Worm (Caenorhabditis elegans): ENCODE results near the gene gst-39.
"Not testable (repeated sequence)": the region's sequence is repeated elsewhere in the genome, so short reads cannot be mapped to it uniquely, and the experiment has no call there.

Gene gst-39

DNA sequence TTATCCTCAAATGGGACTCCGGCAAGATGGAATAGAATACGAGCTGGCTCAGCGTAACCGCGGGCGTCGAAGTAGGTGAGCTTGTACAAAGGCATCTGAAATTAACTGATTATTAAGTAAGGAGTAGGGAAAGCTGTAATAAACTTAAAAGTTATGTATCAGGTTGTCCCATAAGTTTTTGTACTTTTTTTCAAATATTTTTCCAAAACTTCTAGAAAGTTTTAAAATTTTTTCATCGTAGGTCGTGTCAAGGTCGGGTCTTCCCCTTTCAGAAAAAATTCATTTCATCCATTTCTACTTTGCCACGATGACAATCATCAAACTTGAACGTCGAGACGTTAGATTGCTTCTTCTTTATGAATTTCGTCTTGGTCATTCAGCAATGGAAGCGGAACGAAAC, at the start of gene gst-39:
TSS of gene gst-39 (minus strand) at position 101 of the 400 bp plus-strand sequence.
- not testable (repeated sequence) for TF ChIP-seq Y48G9A.11, set-16, snpc-1.2 (GFP tag; IDR thresholded peaks at IDR 0.05)

DNA sequence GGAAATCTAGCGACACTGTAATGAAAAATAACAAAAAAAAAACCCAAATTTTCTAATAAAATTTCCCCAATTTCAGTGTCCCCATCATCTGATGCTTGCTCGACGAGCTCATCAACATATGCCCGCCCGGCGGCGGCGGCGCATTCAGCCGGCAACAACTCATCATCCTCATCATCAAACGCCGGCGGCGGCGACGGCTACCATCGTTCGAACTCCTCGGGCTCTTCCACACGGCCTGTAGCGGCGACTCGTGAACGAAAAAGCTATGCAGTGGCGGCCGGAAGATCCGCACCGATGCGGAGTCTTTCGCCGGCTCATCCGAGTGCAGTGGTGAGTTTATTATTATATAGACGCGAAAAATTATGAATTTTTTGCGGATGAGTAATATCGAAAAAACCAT, 48.4 kb upstream of the gst-39 start:
- no peak for TF ChIP-seq madf-9 (GFP tag; conservative IDR thresholded peaks at IDR 0.05)
- TF ChIP-seq nhr-42 (GFP tag; IDR thresholded peaks at IDR 0.05): 0 out of 2 replicates have a peak, but pooled peaks have one; percentile 16
- no peak for TF ChIP-seq ama-1 (optimal IDR thresholded peaks at IDR 0.05)
- peak; percentile 88 for TF ChIP-seq set-16 (GFP tag; IDR thresholded peaks at IDR 0.05)
- no peak for TF ChIP-seq zip-2 (tag; optimal IDR thresholded peaks at IDR 0.05)
- TF ChIP-seq zip-11 (GFP tag; IDR thresholded peaks at IDR 0.05): 0 out of 2 replicates have a peak, but pooled peaks have one; percentile 32
- no peak for TF ChIP-seq lin-39 (tag; optimal IDR thresholded peaks at IDR 0.05)
- 0 out of 2 replicates have a peak, but pooled peaks have one; percentile 7 for TF ChIP-seq mdt-29 (GFP tag; IDR thresholded peaks at IDR 0.05)
- no peak for TF ChIP-seq ztf-11 (tag; optimal IDR thresholded peaks at IDR 0.05)
- no peak for TF ChIP-seq nhr-28 (tag; optimal IDR thresholded peaks at IDR 0.05)

- TF ChIP-seq tra-1 (GFP tag; IDR thresholded peaks at IDR 0.05): no peak
- no peak for TF ChIP-seq ceh-44 (GFP tag; IDR thresholded peaks at IDR 0.05)
- TF ChIP-seq arid-1 (GFP tag; conservative IDR thresholded peaks at IDR 0.05): no peak
- TF ChIP-seq mes-2 (tag; optimal IDR thresholded peaks at IDR 0.05; ENCODE audit: poor library complexity, severe bottlenecking): no peak
- TF ChIP-seq lin-15B (tag; optimal IDR thresholded peaks at IDR 0.05): no peak
- no peak for TF ChIP-seq Y5F2A.4 (GFP tag; optimal IDR thresholded peaks at IDR 0.05)
- no peak for TF ChIP-seq Y75B8A.6 (GFP tag; IDR thresholded peaks at IDR 0.05)
- no peak for TF ChIP-seq vab-7 (GFP tag; IDR thresholded peaks at IDR 0.05)
- TF ChIP-seq spr-1 (tag; optimal IDR thresholded peaks at IDR 0.05): no peak
- TF ChIP-seq ztf-11 (tag; optimal IDR thresholded peaks at IDR 0.05): no peak
- TF ChIP-seq dpl-1 (GFP tag; optimal IDR thresholded peaks at IDR 0.05): no peak
- TF ChIP-seq F26F4.8 (GFP tag; conservative IDR thresholded peaks at IDR 0.05): no peak
- TF ChIP-seq set-16 (GFP tag; IDR thresholded peaks at IDR 0.05): no peak
- no peak for TF ChIP-seq sdz-12 (GFP tag; optimal IDR thresholded peaks at IDR 0.05)
- no peak for TF ChIP-seq daf-16 (GFP tag; optimal IDR thresholded peaks at IDR 0.05)
- TF ChIP-seq daf-16 (tag; optimal IDR thresholded peaks at IDR 0.05): peak; percentile 6
- TF ChIP-seq unc-62 (GFP tag; optimal IDR thresholded peaks at IDR 0.05 in 1 of 2): peak in 1 of 2 experiments; percentile 40
- TF ChIP-seq unc-62 (tag; optimal IDR thresholded peaks at IDR 0.05): no peak
- no peak for TF ChIP-seq lin-38 (GFP tag; IDR thresholded peaks at IDR 0.05)
- no peak for TF ChIP-seq nhr-6 (tag; optimal IDR thresholded peaks at IDR 0.05)
- TF ChIP-seq nhr-102 (tag; optimal IDR thresholded peaks at IDR 0.05): no peak
- TF ChIP-seq hif-1 (tag; optimal IDR thresholded peaks at IDR 0.05): no peak
- TF ChIP-seq dve-1 (tag; optimal IDR thresholded peaks at IDR 0.05; ENCODE audit: insufficient read depth): no peak
- peak; percentile 37 for TF ChIP-seq ama-1 (optimal IDR thresholded peaks at IDR 0.05)
- TF ChIP-seq lin-1 (GFP tag; IDR thresholded peaks at IDR 0.05): no peak
- TF ChIP-seq skn-1 (tag; optimal IDR thresholded peaks at IDR 0.05): no peak
Observed at ce11 chrII:15219033-15219432, 47.3 kb upstream of the gst-39 start.

DNA sequence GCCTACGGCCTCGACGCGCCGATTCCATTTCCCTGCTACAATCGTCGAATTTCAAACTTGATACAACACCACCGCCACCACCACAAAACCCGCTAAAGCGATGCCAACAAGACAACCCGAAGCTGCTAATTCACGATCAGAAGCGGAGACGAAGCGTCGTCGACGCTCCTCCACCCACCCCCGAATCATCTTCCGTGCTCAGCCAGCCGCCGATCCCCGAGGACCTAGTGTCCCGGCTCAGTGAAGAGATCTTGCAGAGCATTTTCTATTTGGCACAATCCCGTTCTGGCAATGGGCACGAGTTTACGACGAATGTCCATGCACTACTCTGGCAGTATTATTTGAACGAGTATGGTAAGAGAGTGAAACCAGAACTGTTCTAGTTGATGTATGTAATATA, 46.9 kb upstream of the gst-39 start:
- TF ChIP-seq zip-2 (tag; optimal IDR thresholded peaks at IDR 0.05) (no peak), cey-2 (tag; optimal IDR thresholded peaks at IDR 0.05; ENCODE audit: borderline replicate concordance, insufficient read depth) (no peak), dve-1 (tag; optimal IDR thresholded peaks at IDR 0.05; ENCODE audit: insufficient read depth) (no peak), T20F7.1 (GFP tag; optimal IDR thresholded peaks at IDR 0.05) (no peak), aha-1 (tag) (peak; percentile 5), nhr-42 (GFP tag; IDR thresholded peaks at IDR 0.05) (peak; percentile 26; the same call in 1 of the 2 replicates), F26F4.8 (GFP tag; conservative IDR thresholded peaks at IDR 0.05) (no peak), lim-7 (GFP tag; IDR thresholded peaks at IDR 0.05) (no peak), F37D6.2 (tag; optimal IDR thresholded peaks at IDR 0.05) (no peak), set-16 (GFP tag; IDR thresholded peaks at IDR 0.05) (peak; percentile 70; the same call in 1 of the 2 replicates)
